Fruit fly (Drosophila melanogaster) whole organism, embryonic: ENCODE data around the gene mTTF.

Experiments used
- Bteb2 ChIP-seq: fragments of 200-800 bp; sonication (Bioruptor generic); optimal IDR thresholded peaks from 2 replicates; lab custom pipeline; 2016; ENCODE audit warnings: missing biosample characterization, missing genetic modification characterization
- CG11456 ChIP-seq: fragments of 200-800 bp; sonication (Bioruptor generic); IDR thresholded peaks from 3 replicates; pipeline ENCODE4 v1.3.6; 2022; ENCODE audit warnings: missing biosample characterization, missing genetic modification characterization
- CG11504 ChIP-seq: fragments of 200-800 bp; sonication (Bioruptor generic); optimal IDR thresholded peaks from 3 replicates; lab custom pipeline; 2019; ENCODE audit warnings: missing biosample characterization, mild to moderate bottlenecking, missing genetic modification characterization, moderate library complexity
- CG11696 ChIP-seq: fragments of 200-800 bp; sonication (Bioruptor generic); IDR thresholded peaks from 2 replicates; pipeline ENCODE4 v1.3.6; 2022; ENCODE audit warnings: missing biosample characterization, missing genetic modification characterization
- CG12219 ChIP-seq: fragments of 200-800 bp; sonication (Bioruptor generic); optimal IDR thresholded peaks from 3 replicates; lab custom pipeline; 2018; ENCODE audit warnings: missing biosample characterization, mild to moderate bottlenecking, missing genetic modification characterization
- CG1233 ChIP-seq: fragments of 200-800 bp; sonication (Bioruptor generic); optimal IDR thresholded peaks from 4 replicates; lab custom pipeline; 2018; ENCODE audit warnings: missing biosample characterization, mild to moderate bottlenecking, missing genetic modification characterization
- CG12391 ChIP-seq: fragments of 200-800 bp; sonication (Bioruptor generic); optimal IDR thresholded peaks from 3 replicates; lab custom pipeline; 2018; ENCODE audit warnings: missing biosample characterization, mild to moderate bottlenecking, missing genetic modification characterization, moderate library complexity
- CG12659 ChIP-seq: fragments of 200-800 bp; sonication (Bioruptor generic); optimal IDR thresholded peaks from 3 replicates; lab custom pipeline; 2017; ENCODE audit warnings: mild to moderate bottlenecking, missing biosample characterization, missing genetic modification reagents, missing genetic modification characterization
- CG14667 ChIP-seq: fragments of 200-800 bp; sonication (Bioruptor generic); IDR thresholded peaks from 2 replicates; pipeline ENCODE4 v1.3.6; 2022; ENCODE audit warnings: missing biosample characterization, missing genetic modification characterization
- CG1529 ChIP-seq: fragments of 200-800 bp; sonication (Bioruptor generic); optimal IDR thresholded peaks from 3 replicates; lab custom pipeline; 2018; ENCODE audit warnings: missing biosample characterization, missing genetic modification characterization
- CG1602 ChIP-seq: fragments of 200-800 bp; sonication (Bioruptor generic); optimal IDR thresholded peaks from 3 replicates; lab custom pipeline; 2016; ENCODE audit warnings: missing biosample characterization, missing genetic modification characterization
- CG1603 ChIP-seq: fragments of 200-800 bp; sonication (Bioruptor generic); optimal IDR thresholded peaks from 2 replicates; lab custom pipeline; 2019; ENCODE audit warnings: missing biosample characterization, mild to moderate bottlenecking, missing genetic modification characterization, moderate library complexity
- CG1647 ChIP-seq: fragments of 200-800 bp; sonication (Bioruptor generic); optimal IDR thresholded peaks from 3 replicates; lab custom pipeline; 2016; ENCODE audit warnings: missing biosample characterization, missing genetic modification characterization
- CG17568 ChIP-seq: fragments of 200-800 bp; sonication (Bioruptor generic); optimal IDR thresholded peaks from 2 replicates; lab custom pipeline; 2018; ENCODE audit warnings: missing biosample characterization, mild to moderate bottlenecking, missing genetic modification characterization, moderate library complexity
- CG31388 ChIP-seq: fragments of 200-800 bp; sonication (Bioruptor generic); optimal IDR thresholded peaks from 2 replicates; lab custom pipeline; 2016; ENCODE audit warnings: missing biosample characterization, missing genetic modification characterization
- CG32532 ChIP-seq: fragments of 200-800 bp; sonication (Bioruptor generic); IDR thresholded peaks from 2 replicates; pipeline ENCODE4 v1.3.6; 2022; ENCODE audit warnings: missing biosample characterization, missing genetic modification characterization
- CG4820 ChIP-seq: fragments of 200-800 bp; sonication (Bioruptor generic); optimal IDR thresholded peaks from 3 replicates; lab custom pipeline; 2016; ENCODE audit warnings: missing biosample characterization, missing genetic modification characterization
- CG6683 ChIP-seq: fragments of 200-800 bp; sonication (Bioruptor generic); optimal IDR thresholded peaks from 2 replicates; lab custom pipeline; 2017; ENCODE audit warnings: missing biosample characterization, mild to moderate bottlenecking, missing genetic modification characterization, missing genetic modification reagents
- CG6765 ChIP-seq: fragments of 200-800 bp; sonication (Bioruptor generic); optimal IDR thresholded peaks from 3 replicates; lab custom pipeline; 2017; ENCODE audit warnings: missing biosample characterization, mild to moderate bottlenecking, missing genetic modification characterization
- CG7271 ChIP-seq: fragments of 200-800 bp; sonication (Bioruptor generic); optimal IDR thresholded peaks from 2 replicates; lab custom pipeline; 2018; ENCODE audit warnings: missing biosample characterization, mild to moderate bottlenecking, missing genetic modification characterization, moderate library complexity
- CG7987 ChIP-seq: fragments of 200-800 bp; sonication (Bioruptor generic); optimal IDR thresholded peaks from 2 replicates; lab custom pipeline; 2018; ENCODE audit warnings: missing biosample characterization, mild to moderate bottlenecking, missing genetic modification characterization, moderate library complexity
- CG8765 ChIP-seq: fragments of 200-800 bp; sonication (Bioruptor generic); IDR thresholded peaks from 2 replicates; pipeline ENCODE4 v1.3.6; 2022; ENCODE audit warnings: missing biosample characterization, missing genetic modification characterization
- CG9876 ChIP-seq: fragments of 200-800 bp; sonication (Bioruptor generic); optimal IDR thresholded peaks from 2 replicates; lab custom pipeline; 2016; ENCODE audit warnings: missing biosample characterization, missing genetic modification characterization
- Doc2 ChIP-seq: fragments of 200-800 bp; sonication (Bioruptor generic); IDR thresholded peaks from 2 replicates; pipeline ENCODE4 v1.3.6; 2022; ENCODE audit warnings: missing biosample characterization, missing genetic modification characterization
- E2f2 ChIP-seq: fragments of 200-800 bp; sonication (Bioruptor generic); IDR thresholded peaks from 2 replicates; pipeline ENCODE4 v1.3.6; 2022; ENCODE audit warnings: missing biosample characterization, missing genetic modification characterization
- Mes4 ChIP-seq: fragments of 200-800 bp; sonication (Bioruptor generic); optimal IDR thresholded peaks from 2 replicates; lab custom pipeline; 2016; ENCODE audit warnings: missing biosample characterization, missing genetic modification characterization
- Neu2 ChIP-seq: fragments of 200-800 bp; sonication (Bioruptor generic); optimal IDR thresholded peaks from 3 replicates; lab custom pipeline; 2016; ENCODE audit warnings: missing biosample characterization, missing genetic modification characterization, borderline replicate concordance
- Optix ChIP-seq: fragments of 200-800 bp; sonication (Bioruptor generic); IDR thresholded peaks from 3 replicates; pipeline ENCODE4 v1.3.6; 2022; ENCODE audit warnings: missing biosample characterization, missing genetic modification characterization
- PHDP ChIP-seq: fragments of 200-800 bp; sonication (Bioruptor generic); optimal IDR thresholded peaks from 3 replicates; lab custom pipeline; 2018; ENCODE audit warnings: missing biosample characterization, mild to moderate bottlenecking, missing genetic modification characterization, moderate library complexity
- Ptx1 ChIP-seq: fragments of 200-800 bp; sonication (Bioruptor generic); IDR thresholded peaks from 2 replicates; pipeline ENCODE4 v1.3.6; 2022; ENCODE audit warnings: missing biosample characterization, missing genetic modification characterization
- Xrp1 ChIP-seq: fragments of 200-800 bp; sonication (Bioruptor generic); IDR thresholded peaks from 2 replicates; pipeline ENCODE4 v1.3.6; 2022; ENCODE audit warnings: missing biosample characterization, missing genetic modification characterization
- ash1 ChIP-seq: fragments of 200-800 bp; sonication (Bioruptor generic); optimal IDR thresholded peaks from 2 replicates; lab custom pipeline; 2018; ENCODE audit warnings: missing biosample characterization, mild to moderate bottlenecking, missing genetic modification characterization
- btn ChIP-seq: fragments of 200-800 bp; sonication (Bioruptor generic); optimal IDR thresholded peaks from 2 replicates; lab custom pipeline; 2016; ENCODE audit warnings: missing biosample characterization, missing genetic modification characterization
- da ChIP-seq: fragments of 200-800 bp; sonication (Bioruptor generic); optimal IDR thresholded peaks from 2 replicates; lab custom pipeline; 2016; ENCODE audit warnings: missing biosample characterization, missing genetic modification characterization
- danr ChIP-seq: fragments of 200-800 bp; sonication (Bioruptor generic); IDR thresholded peaks from 2 replicates; pipeline ENCODE4 v1.3.6; 2022; ENCODE audit warnings: missing biosample characterization, missing genetic modification characterization
- dysf ChIP-seq: fragments of 200-800 bp; sonication (Bioruptor generic); IDR thresholded peaks from 3 replicates; pipeline ENCODE4 v1.3.6; 2022; ENCODE audit warnings: missing biosample characterization, missing genetic modification characterization
- lilli ChIP-seq: fragments of 200-800 bp; sonication (Bioruptor generic); optimal IDR thresholded peaks from 3 replicates; lab custom pipeline; 2016; ENCODE audit warnings: missing biosample characterization, missing genetic modification characterization
- maf-S ChIP-seq: fragments of 200-800 bp; sonication (Bioruptor generic); optimal IDR thresholded peaks from 2 replicates; lab custom pipeline; 2016; ENCODE audit warnings: missing biosample characterization, missing genetic modification characterization
- mirr ChIP-seq: fragments of 200-800 bp; sonication (Bioruptor generic); optimal IDR thresholded peaks from 3 replicates; lab custom pipeline; 2018; ENCODE audit warnings: missing biosample characterization, mild to moderate bottlenecking, missing genetic modification characterization
- nmo ChIP-seq: fragments of 200-800 bp; sonication (Bioruptor generic); optimal IDR thresholded peaks from 2 replicates; lab custom pipeline; 2018; ENCODE audit warnings: missing biosample characterization, mild to moderate bottlenecking, missing genetic modification characterization, moderate library complexity
- pb ChIP-seq: fragments of 200-800 bp; sonication (Bioruptor generic); optimal IDR thresholded peaks from 3 replicates; lab custom pipeline; 2016; ENCODE audit warnings: missing biosample characterization, missing genetic modification characterization
- pita ChIP-seq: fragments of 200-800 bp; sonication (Bioruptor generic); optimal IDR thresholded peaks from 2 replicates; lab custom pipeline; 2017; ENCODE audit warnings: missing biosample characterization, mild to moderate bottlenecking, missing genetic modification characterization
- pzg ChIP-seq: fragments of 200-800 bp; sonication (Bioruptor generic); optimal IDR thresholded peaks from 3 replicates; lab custom pipeline; 2018; ENCODE audit warnings: missing biosample characterization, mild to moderate bottlenecking, missing genetic modification characterization, moderate library complexity
- repo ChIP-seq: fragments of 200-800 bp; sonication (Bioruptor generic); optimal IDR thresholded peaks from 2 replicates; lab custom pipeline; 2016; ENCODE audit warnings: missing biosample characterization, missing genetic modification characterization
- ro ChIP-seq: fragments of 200-800 bp; sonication (Bioruptor generic); IDR thresholded peaks from 2 replicates; pipeline ENCODE4 v1.3.6; 2022; ENCODE audit warnings: missing biosample characterization, missing genetic modification characterization
- shn ChIP-seq: fragments of 200-800 bp; sonication (Bioruptor generic); optimal IDR thresholded peaks from 3 replicates; lab custom pipeline; 2016; ENCODE audit warnings: missing biosample characterization, missing genetic modification characterization
- sug ChIP-seq: fragments of 200-800 bp; optimal IDR thresholded peaks from 2 replicates; lab custom pipeline; 2019; ENCODE audit warnings: missing biosample characterization, mild to moderate bottlenecking, missing genetic modification characterization, moderate library complexity
- tio ChIP-seq: fragments of 200-800 bp; sonication (Bioruptor generic); optimal IDR thresholded peaks from 2 replicates; lab custom pipeline; 2017; ENCODE audit warnings: missing biosample characterization, missing genetic modification characterization, inconsistent platforms
- zen ChIP-seq: fragments of 200-800 bp; sonication (Bioruptor generic); optimal IDR thresholded peaks from 3 replicates; lab custom pipeline; 2018; ENCODE audit warnings: missing biosample characterization, mild to moderate bottlenecking, missing genetic modification characterization, moderate library complexity

Gene mTTF

DNA sequence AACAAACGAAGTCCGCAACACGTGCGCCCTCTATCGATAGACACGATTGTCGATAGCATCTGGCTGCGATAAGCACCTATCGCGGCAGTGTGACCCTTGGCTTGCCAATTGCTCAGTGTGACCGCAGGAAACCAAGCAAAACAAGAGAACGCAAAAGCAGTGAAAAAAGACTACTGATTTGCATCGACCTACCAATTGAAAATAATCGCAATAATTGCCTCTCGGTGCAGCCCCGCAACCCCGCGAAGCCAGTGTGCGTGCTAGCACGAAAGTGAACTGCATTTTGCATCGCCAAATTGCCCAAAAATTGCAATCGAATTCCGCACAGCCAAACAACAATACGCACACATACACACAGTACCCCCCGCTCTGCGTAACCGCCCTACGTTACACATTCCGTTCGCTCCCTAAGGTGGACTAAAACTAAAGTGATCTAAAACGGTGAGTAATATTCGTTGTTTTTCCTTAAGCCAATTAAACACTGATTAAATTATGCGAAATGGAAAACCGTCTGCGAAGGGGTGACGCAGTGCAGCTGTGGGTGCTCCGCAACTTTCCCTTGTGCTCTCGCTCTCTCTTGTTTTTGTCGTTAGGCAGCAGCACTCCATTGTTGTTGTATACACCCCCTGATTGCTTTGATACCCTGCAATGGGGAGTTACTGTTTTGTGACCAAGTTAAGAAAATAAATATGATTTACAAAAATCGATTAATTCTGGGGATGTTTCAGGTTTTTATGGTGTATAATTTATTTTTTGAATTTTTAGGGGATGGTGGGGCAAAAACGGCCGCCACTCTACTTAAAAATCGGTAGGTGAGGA, 6.7 kb upstream of the mTTF start, which contains the start of gene Rab14 (continued):
- TF ChIP-seq CG31388 (no peak), CG1233 (GFP tag; lab: Kevin White, UChicago) (peak; percentile 78), Optix (GFP tag; lab: Robert Waterston, UW) (peak; percentile 67; the same call in 2 of the 3 replicates), CG11696 (GFP tag; lab: Robert Waterston, UW) (peak; percentile 75), E2f2 (GFP tag; lab: Robert Waterston, UW) (peak; percentile 46), Neu2 (GFP tag; lab: Kevin White, UChicago) (peak; percentile 52), Xrp1 (GFP tag; lab: Robert Waterston, UW) (peak; percentile 83), shn (GFP tag; lab: Kevin White, UChicago) (peak; percentile 60), CG11456 (GFP tag; lab: Robert Waterston, UW) (peak; percentile 90), Doc2 (GFP tag; lab: Robert Waterston, UW) (no peak), Bteb2 (GFP tag; lab: Kevin White, UChicago) (peak; percentile 33), CG1602 (peak; percentile 62), CG12219 (GFP tag; lab: Kevin White, UChicago) (peak; percentile 76), CG4820 (GFP tag; lab: Kevin White, UChicago) (peak; percentile 64), CG1529 (peak; percentile 75), CG7987 (GFP tag; lab: Kevin White, UChicago) (peak; percentile 80), ash1 (GFP tag; lab: Kevin White, UChicago) (peak; percentile 59), pb (GFP tag; lab: Kevin White, UChicago) (peak; percentile 25), pita (no peak), CG12391 (tag; lab: Kevin White, UChicago) (peak; percentile 88), nmo (peak; percentile 61), repo (GFP tag; lab: Kevin White, UChicago) (peak; percentile 50), tio (peak; percentile 77), lilli (GFP tag; lab: Kevin White, UChicago) (peak; percentile 88), danr (GFP tag; lab: Robert Waterston, UW) (peak; percentile 14; the same call in 1 of the 2 replicates), CG8765 (GFP tag; lab: Robert Waterston, UW) (peak; percentile 35; the same call in 1 of the 2 replicates), ro (peak; percentile 56), CG1603 (tag; lab: Kevin White, UChicago) (peak; percentile 74), pzg (peak; percentile 95), CG6765 (GFP tag; lab: Kevin White, UChicago) (peak; percentile 77), Mes4 (GFP tag; lab: Kevin White, UChicago) (peak; percentile 32), CG32532 (peak; percentile 91), maf-S (GFP tag; lab: Kevin White, UChicago) (peak; percentile 50), zen (tag; lab: Kevin White, UChicago) (peak; percentile 43), dysf (GFP tag; lab: Robert Waterston, UW) (peak; percentile 84), sug (peak; percentile 86), btn (GFP tag; lab: Kevin White, UChicago) (peak; percentile 5), CG12659 (GFP tag; lab: Kevin White, UChicago) (peak; percentile 76), CG14667 (GFP tag; lab: Robert Waterston, UW) (peak; percentile 63), CG1647 (GFP tag; lab: Kevin White, UChicago) (peak; percentile 61), CG6683 (GFP tag; lab: Kevin White, UChicago) (peak; percentile 43), CG7271 (no peak), CG9876 (GFP tag; lab: Kevin White, UChicago) (peak; percentile 43), mirr (GFP tag; lab: Kevin White, UChicago) (peak; percentile 23), PHDP (peak; percentile 89), CG17568 (peak; percentile 82), Ptx1 (GFP tag; lab: Robert Waterston, UW) (peak; percentile 70), CG11504 (tag; lab: Kevin White, UChicago) (peak; percentile 87), da (GFP tag; lab: Kevin White, UChicago) (no peak)
